Worm (Caenorhabditis elegans) whole organism, young adult: ENCODE results near the gene F21C10.19.
A peak's percentile ranks its signal among the peaks of the same experiment; 100 is the strongest.

Source experiments
- D2030.7 ChIP-seq: fragments of 200-800 bp; sonication (Bioruptor generic); IDR thresholded peaks from 2 replicates; pipeline ENCODE4 v1.3.6; 2022; ENCODE audit warnings: missing genetic modification reagents, missing genetic modification characterization, missing compliant biosample characterization
- F37B4.10 ChIP-seq: fragments of 200-800 bp; sonication (Bioruptor generic); IDR thresholded peaks from 2 replicates; pipeline ENCODE4 v1.3.6; 2022; ENCODE audit warnings: missing genetic modification characterization, missing compliant biosample characterization
- F49E8.2 ChIP-seq: sonication (generic microtip); optimal IDR thresholded peaks from 3 replicates; lab custom pipeline; 2017; ENCODE audit warnings: missing genetic modification characterization, mild to moderate bottlenecking, missing compliant biosample characterization, antibody characterized with exemption, moderate library complexity; ENCODE audit not compliant: insufficient read depth
- F52B5.7 ChIP-seq: sonication (generic microtip); optimal IDR thresholded peaks from 2 replicates; lab custom pipeline; 2016; ENCODE audit warnings: mild to moderate bottlenecking, missing genetic modification characterization, missing compliant biosample characterization
- F57A8.1 ChIP-seq: fragments of 200-800 bp; sonication (Bioruptor generic); optimal IDR thresholded peaks from 2 replicates; lab custom pipeline; 2018; ENCODE audit warnings: mild to moderate bottlenecking, missing genetic modification characterization, moderate library complexity, missing compliant biosample characterization
- Y56A3A.18 ChIP-seq: fragments of 200-800 bp; sonication (Bioruptor generic); IDR thresholded peaks from 2 replicates; pipeline ENCODE4 v1.3.6; 2022; ENCODE audit warnings: missing genetic modification reagents, missing genetic modification characterization, missing compliant biosample characterization
- akir-1 ChIP-seq: fragments of 200-800 bp; sonication (Bioruptor generic); optimal IDR thresholded peaks from 2 replicates; lab custom pipeline; 2018; ENCODE audit warnings: mild to moderate bottlenecking, missing genetic modification characterization, moderate library complexity, missing compliant biosample characterization
- ama-1 ChIP-seq, 3 experiments: fragments of 150-350 bp in 1 of 3; sonication (generic microtip) in 2 of 3; optimal IDR thresholded peaks; 2 replicates each; lab custom pipeline; 2014 to 2018; ENCODE audit warnings: missing biosample characterization in 2 of 3, missing genetic modification characterization in 2 of 3, missing genetic modification reagents in 2 of 3
- aptf-3 ChIP-seq: fragments of 200-800 bp; sonication (Bioruptor generic); IDR thresholded peaks from 2 replicates; pipeline ENCODE4 v1.3.6; 2022; ENCODE audit warnings: missing genetic modification characterization, missing compliant biosample characterization
- athp-1 ChIP-seq: sonication (generic microtip); optimal IDR thresholded peaks from 2 replicates; lab custom pipeline; 2017; ENCODE audit warnings: mild to moderate bottlenecking, missing genetic modification characterization, missing compliant biosample characterization
- attf-5 ChIP-seq: fragments of 200-800 bp; sonication (Bioruptor generic); optimal IDR thresholded peaks from 2 replicates; lab custom pipeline; 2018; ENCODE audit warnings: mild to moderate bottlenecking, missing genetic modification characterization, missing compliant biosample characterization
- attf-6 ChIP-seq: fragments of 200-800 bp; sonication (Bioruptor generic); IDR thresholded peaks from 2 replicates; pipeline ENCODE4 v1.3.6; 2022; ENCODE audit warnings: missing genetic modification reagents, missing genetic modification characterization, missing compliant biosample characterization
- bed-1 ChIP-seq: fragments of 200-800 bp; sonication (Bioruptor generic); IDR thresholded peaks from 2 replicates; pipeline ENCODE4 v1.3.6; 2022; ENCODE audit warnings: missing genetic modification reagents, missing genetic modification characterization, missing compliant biosample characterization
- cebp-1 ChIP-seq, 2 experiments: fragments of 200-800 bp in 1 of 2; sonication (Bioruptor generic) in 1 of 2; sonication (generic microtip) in 1 of 2; IDR thresholded peaks in 1 of 2; optimal IDR thresholded peaks in 1 of 2; 2 replicates each; pipeline versions ENCODE4 v1.3.6 to Lab custom; 2017 to 2022; ENCODE audit warnings: missing compliant biosample characterization in 2 of 2, missing genetic modification characterization in 2 of 2, mild to moderate bottlenecking in 1 of 2, missing genetic modification reagents in 1 of 2, moderate library complexity in 1 of 2
- ceh-100 ChIP-seq: fragments of 200-800 bp; sonication (Bioruptor generic); IDR thresholded peaks from 2 replicates; pipeline ENCODE4 v1.3.6; 2022; ENCODE audit warnings: missing genetic modification reagents, missing genetic modification characterization, missing compliant biosample characterization
- ceh-27 ChIP-seq: fragments of 200-800 bp; sonication (Bioruptor generic); optimal IDR thresholded peaks from 2 replicates; lab custom pipeline; 2018; ENCODE audit warnings: mild to moderate bottlenecking, missing genetic modification characterization, moderate library complexity, missing compliant biosample characterization
- dox-1 ChIP-seq: fragments of 200-800 bp; sonication (Bioruptor generic); IDR thresholded peaks from 2 replicates; pipeline ENCODE4 v1.3.6; 2022; ENCODE audit warnings: missing genetic modification reagents, missing genetic modification characterization, missing compliant biosample characterization
- dpff-1 ChIP-seq: sonication (generic microtip); optimal IDR thresholded peaks from 2 replicates; lab custom pipeline; 2017; ENCODE audit warnings: mild to moderate bottlenecking, missing genetic modification characterization, missing compliant biosample characterization
- ekl-4 ChIP-seq: fragments of 200-800 bp; sonication (Bioruptor generic); IDR thresholded peaks from 2 replicates; pipeline ENCODE4 v1.3.6; 2022; ENCODE audit warnings: missing genetic modification reagents, missing genetic modification characterization, missing compliant biosample characterization
- hlh-12 ChIP-seq: sonication (generic microtip); optimal IDR thresholded peaks from 2 replicates; lab custom pipeline; 2016; ENCODE audit warnings: missing genetic modification characterization, missing compliant biosample characterization
- hmg-1.2 ChIP-seq: fragments of 200-800 bp; sonication (Bioruptor generic); IDR thresholded peaks from 2 replicates; pipeline ENCODE4 v1.3.6; 2022; ENCODE audit warnings: missing genetic modification reagents, missing genetic modification characterization, missing compliant biosample characterization
- hmg-20 ChIP-seq: fragments of 200-800 bp; sonication (Bioruptor generic); IDR thresholded peaks from 2 replicates; pipeline ENCODE4 v1.3.6; 2022; ENCODE audit warnings: missing genetic modification reagents, missing genetic modification characterization, missing compliant biosample characterization
- hsf-1 ChIP-seq: fragments of 200-800 bp; sonication (Bioruptor generic); IDR thresholded peaks from 2 replicates; pipeline ENCODE4 v1.3.6; 2022; ENCODE audit warnings: missing genetic modification reagents, missing genetic modification characterization, missing compliant biosample characterization
- lag-1 ChIP-seq: fragments of 200-800 bp; sonication (Bioruptor generic); IDR thresholded peaks from 2 replicates; pipeline ENCODE4 v1.3.6; 2022; ENCODE audit warnings: missing genetic modification reagents, missing genetic modification characterization, missing compliant biosample characterization
- lin-26 ChIP-seq: fragments of 200-800 bp; sonication (Bioruptor generic); IDR thresholded peaks from 2 replicates; pipeline ENCODE4 v1.3.6; 2022; ENCODE audit warnings: missing genetic modification reagents, missing genetic modification characterization, missing compliant biosample characterization
- lin-35 ChIP-seq, 3 experiments: fragments of 150-350 bp in 2 of 3; sonication (generic microtip) in 1 of 3; optimal IDR thresholded peaks; 2 replicates each; lab custom pipeline; 2014 to 2018; ENCODE audit warnings: missing biosample characterization in 3 of 3, missing genetic modification characterization in 3 of 3, missing genetic modification reagents in 3 of 3
- lir-1 ChIP-seq: fragments of 200-800 bp; sonication (Bioruptor generic); conservative IDR thresholded peaks from 2 replicates; pipeline ENCODE4 v1.3.6; 2022; ENCODE audit warnings: missing genetic modification reagents, missing genetic modification characterization, missing compliant biosample characterization
- madf-10 ChIP-seq: sonication (generic microtip); optimal IDR thresholded peaks from 2 replicates; lab custom pipeline; 2016; ENCODE audit warnings: mild to moderate bottlenecking, missing genetic modification characterization, missing compliant biosample characterization
- madf-6 ChIP-seq: fragments of 200-800 bp; sonication (Bioruptor generic); IDR thresholded peaks from 2 replicates; pipeline ENCODE4 v1.3.6; 2022; ENCODE audit warnings: missing genetic modification reagents, missing genetic modification characterization, missing compliant biosample characterization
- mcd-1 ChIP-seq: fragments of 200-800 bp; sonication (Bioruptor generic); IDR thresholded peaks from 2 replicates; pipeline ENCODE4 v1.3.6; 2022; ENCODE audit warnings: missing genetic modification reagents, missing genetic modification characterization, missing compliant biosample characterization
- pbrm-1 ChIP-seq: fragments of 200-800 bp; sonication (Bioruptor generic); IDR thresholded peaks from 2 replicates; pipeline ENCODE4 v1.3.6; 2022; ENCODE audit warnings: missing genetic modification reagents, missing genetic modification characterization, missing compliant biosample characterization
- rcor-1 ChIP-seq: fragments of 200-800 bp; sonication (Bioruptor generic); IDR thresholded peaks from 2 replicates; pipeline ENCODE4 v1.3.6; 2022; ENCODE audit warnings: missing genetic modification reagents, missing genetic modification characterization, missing compliant biosample characterization
- repo-1 ChIP-seq: sonication (generic microtip); optimal IDR thresholded peaks from 2 replicates; lab custom pipeline; 2017; ENCODE audit warnings: mild to moderate bottlenecking, missing genetic modification characterization, missing compliant biosample characterization
- sea-2 ChIP-seq: fragments of 200-800 bp; sonication (Bioruptor generic); IDR thresholded peaks from 2 replicates; pipeline ENCODE4 v1.3.6; 2022; ENCODE audit warnings: missing genetic modification characterization, missing compliant biosample characterization
- snpc-1.1 ChIP-seq: sonication (generic microtip); optimal IDR thresholded peaks from 2 replicates; lab custom pipeline; 2017; ENCODE audit warnings: missing genetic modification characterization, mild to moderate bottlenecking, missing compliant biosample characterization, antibody characterized with exemption, moderate library complexity, missing genotype, missing genetic modification reagents; ENCODE audit not compliant: insufficient read depth
- snpc-3.4 ChIP-seq: sonication (generic microtip); optimal IDR thresholded peaks from 2 replicates; lab custom pipeline; 2017; ENCODE audit warnings: missing genetic modification characterization, mild to moderate bottlenecking, missing compliant biosample characterization, antibody characterized with exemption, moderate library complexity, missing genotype, missing genetic modification reagents
- snpc-4 ChIP-seq, 5 experiments: fragments of 150-350 bp in 1 of 5; sonication (generic microtip) in 4 of 5; optimal IDR thresholded peaks; 2 replicates each; lab custom pipeline; 2014 to 2018; ENCODE audit warnings: missing genetic modification characterization in 5 of 5, missing biosample characterization in 3 of 5, antibody characterized with exemption in 2 of 5, mild to moderate bottlenecking in 2 of 5, missing compliant biosample characterization in 2 of 5, missing genotype in 2 of 5, moderate library complexity in 2 of 5, missing genetic modification reagents in 1 of 5
- tbp1 ChIP-seq: fragments of 200-800 bp; sonication (Bioruptor generic); optimal IDR thresholded peaks from 2 replicates; lab custom pipeline; 2018; ENCODE audit warnings: mild to moderate bottlenecking, missing genetic modification characterization, missing compliant biosample characterization
- zfh-2 ChIP-seq: fragments of 200-800 bp; sonication (Bioruptor generic); conservative IDR thresholded peaks from 2 replicates; pipeline ENCODE4 v1.3.6; 2022; ENCODE audit warnings: missing genetic modification reagents, missing genetic modification characterization, missing compliant biosample characterization
- zim-3 ChIP-seq: sonication (generic microtip); optimal IDR thresholded peaks from 2 replicates; lab custom pipeline; 2017; ENCODE audit warnings: mild to moderate bottlenecking, missing genetic modification characterization, moderate library complexity, missing compliant biosample characterization
- ztf-28 ChIP-seq: fragments of 200-800 bp; sonication (Bioruptor generic); IDR thresholded peaks from 2 replicates; pipeline ENCODE4 v1.3.6; 2022; ENCODE audit warnings: missing genetic modification reagents, missing genetic modification characterization, missing compliant biosample characterization
- ztf-6 ChIP-seq: fragments of 200-800 bp; sonication (Bioruptor generic); IDR thresholded peaks from 2 replicates; pipeline ENCODE4 v1.3.6; 2022; ENCODE audit warnings: missing genetic modification reagents, missing genetic modification characterization, missing compliant biosample characterization

F21C10.19 gene

ce11 chrV:9088758-9089157 is 42.1 kb upstream of the F21C10.19 start (continued):
- TF ChIP-seq F57A8.1 (GFP tag; lab: Kevin White, UChicago) (no peak), ceh-100 (peak; percentile 14; the same call in 1 of the 2 replicates), lag-1 (GFP tag; lab: Robert Waterston, UW) (no peak), attf-5 (no peak), ztf-6 (GFP tag; lab: Robert Waterston, UW) (no peak), D2030.7 (GFP tag; lab: Robert Waterston, UW) (no peak), sea-2 (GFP tag; lab: Robert Waterston, UW) (no peak), zim-3 (peak; percentile 18), F52B5.7 (tag; lab: Kevin White, UChicago) (no peak), cebp-1 (GFP tag; IDR thresholded peaks at IDR 0.05; lab: Robert Waterston, UW) (no peak), cebp-1 (tag; optimal IDR thresholded peaks at IDR 0.05; lab: Kevin White, UChicago) (peak; percentile 10), pbrm-1 (GFP tag; lab: Robert Waterston, UW) (0 out of 2 replicates have a peak, but pooled peaks have one; percentile 52), madf-10 (tag; lab: Kevin White, UChicago) (no peak), F37B4.10 (GFP tag; lab: Robert Waterston, UW) (no peak), tbp1 (GFP tag; lab: Kevin White, UChicago) (peak; percentile 21), lir-1 (no peak), Y56A3A.18 (GFP tag; lab: Robert Waterston, UW) (no peak), repo-1 (tag; lab: Kevin White, UChicago) (peak; percentile 10), snpc-3.4 (tag; lab: Kevin White, UChicago) (no peak), F49E8.2 (no peak), ztf-28 (no peak), dpff-1 (tag; lab: Kevin White, UChicago) (no peak), akir-1 (GFP tag; lab: Kevin White, UChicago) (no peak), ama-1 (optimal IDR thresholded peaks at IDR 0.05; lab: Kevin White, UChicago) (peak; percentile 82), ama-1 (GFP tag; optimal IDR thresholded peaks at IDR 0.05; lab: Kevin White, UChicago) (no peak), lin-35 (GFP tag; optimal IDR thresholded peaks at IDR 0.05; lab: Kevin White, UChicago) (no peak), athp-1 (tag; lab: Kevin White, UChicago) (no peak), ceh-27 (GFP tag; lab: Kevin White, UChicago) (no peak)

ce11 chrV:9090824-9091798 is 39.8 kb upstream of the F21C10.19 start:
- TF ChIP-seq dox-1 (GFP tag; lab: Robert Waterston, UW), result peak; percentile 55
- TF ChIP-seq hsf-1, result peak; percentile 58
- peak; percentile 39; the same call in 1 of the 2 replicates for TF ChIP-seq mcd-1 (GFP tag; lab: Robert Waterston, UW)
- TF ChIP-seq bed-1 (GFP tag; lab: Robert Waterston, UW), result 0 out of 2 replicates have a peak, but pooled peaks have one; percentile 62
- peak; percentile 81; the same call in 1 of the 2 replicates for TF ChIP-seq aptf-3 (GFP tag; lab: Robert Waterston, UW)
- TF ChIP-seq snpc-1.1 (tag; lab: Kevin White, UChicago), result peak; percentile 79
- TF ChIP-seq snpc-4 (GFP tag; optimal IDR thresholded peaks at IDR 0.05; lab: Kevin White, UChicago), result peak; percentile 58
- peak in 3 of 4 experiments; percentile 53 to 79 (median 66) for TF ChIP-seq snpc-4 (tag; optimal IDR thresholded peaks at IDR 0.05; lab: Kevin White, UChicago)
- TF ChIP-seq F49E8.2, result peak; percentile 2
- TF ChIP-seq ekl-4 (GFP tag; lab: Robert Waterston, UW), result peak; percentile 61; the same call in 1 of the 2 replicates
- peak; percentile 11; the same call in 1 of the 2 replicates for TF ChIP-seq hmg-20 (GFP tag; lab: Robert Waterston, UW)
- TF ChIP-seq rcor-1, result peak; percentile 54
- TF ChIP-seq madf-6 (GFP tag; lab: Robert Waterston, UW), result peak; percentile 60
- TF ChIP-seq ceh-100, result peak; percentile 16; the same call in 1 of the 2 replicates
- TF ChIP-seq hlh-12 (tag; lab: Kevin White, UChicago), result peak; percentile 30
- peak; percentile 43; the same call in 1 of the 2 replicates for TF ChIP-seq lin-26 (GFP tag; lab: Robert Waterston, UW)
- TF ChIP-seq attf-6 (GFP tag; lab: Robert Waterston, UW), result peak; percentile 77
- TF ChIP-seq tbp1 (GFP tag; lab: Kevin White, UChicago), result peak; percentile 49
- TF ChIP-seq Y56A3A.18 (GFP tag; lab: Robert Waterston, UW), result peak; percentile 43; the same call in 1 of the 2 replicates
- TF ChIP-seq hmg-1.2 (GFP tag; lab: Robert Waterston, UW), result peak; percentile 53
- TF ChIP-seq D2030.7 (GFP tag; lab: Robert Waterston, UW), result peak; percentile 48; the same call in 1 of the 2 replicates
- 0 out of 2 replicates have a peak, but pooled peaks have one; percentile 36 for TF ChIP-seq zfh-2 (GFP tag; lab: Robert Waterston, UW)
- TF ChIP-seq, all 124 proteins: peak for 21; not testable (repeated sequence) for 103
